Worm (Caenorhabditis elegans): ENCODE data around the gene otub-3.
"Not testable (repeated sequence)": the region's sequence is repeated elsewhere in the genome, so short reads cannot be mapped to it uniquely, and the experiment has no call there.

The otub-3 gene

DNA sequence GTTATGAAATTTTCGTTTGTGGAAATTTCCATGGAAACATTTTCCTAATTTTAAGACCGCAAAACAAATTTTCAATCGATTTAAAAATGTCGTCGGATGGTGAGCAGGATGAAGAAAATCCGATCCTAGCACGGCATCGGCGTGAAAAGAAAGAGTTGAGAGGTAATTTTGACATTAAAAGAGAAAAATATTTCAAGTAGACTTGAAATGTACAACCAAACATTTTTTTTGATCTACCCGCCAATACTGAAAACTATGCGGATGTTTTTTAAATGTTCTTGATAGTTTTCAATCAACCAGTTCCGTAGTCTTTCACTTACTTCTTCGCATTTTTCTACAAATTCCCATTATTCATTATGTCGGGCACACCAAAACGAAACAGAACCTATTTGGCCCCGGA lies at the start of gene otub-3:
otub-3 (plus strand) TSS at position 56 of the 400 bp plus-strand sequence.
- no peak for TF ChIP-seq ztf-29 (GFP tag; IDR thresholded peaks at IDR 0.05)
- no peak for TF ChIP-seq T22C8.4 (GFP tag; IDR thresholded peaks at IDR 0.05)
- TF ChIP-seq tab-1 (GFP tag; IDR thresholded peaks at IDR 0.05): no peak
- TF ChIP-seq klf-2 (GFP tag; conservative IDR thresholded peaks at IDR 0.05): no peak
- no peak for TF ChIP-seq flt-1 (GFP tag; IDR thresholded peaks at IDR 0.05)
- TF ChIP-seq ref-1 (GFP tag; conservative IDR thresholded peaks at IDR 0.05): no peak
- no peak for TF ChIP-seq cog-1 (tag; optimal IDR thresholded peaks at IDR 0.05)
- TF ChIP-seq ztf-23 (GFP tag; IDR thresholded peaks at IDR 0.05): no peak
- TF ChIP-seq med-1 (GFP tag; optimal IDR thresholded peaks at IDR 0.05; ENCODE audit: insufficient read depth): no peak

DNA sequence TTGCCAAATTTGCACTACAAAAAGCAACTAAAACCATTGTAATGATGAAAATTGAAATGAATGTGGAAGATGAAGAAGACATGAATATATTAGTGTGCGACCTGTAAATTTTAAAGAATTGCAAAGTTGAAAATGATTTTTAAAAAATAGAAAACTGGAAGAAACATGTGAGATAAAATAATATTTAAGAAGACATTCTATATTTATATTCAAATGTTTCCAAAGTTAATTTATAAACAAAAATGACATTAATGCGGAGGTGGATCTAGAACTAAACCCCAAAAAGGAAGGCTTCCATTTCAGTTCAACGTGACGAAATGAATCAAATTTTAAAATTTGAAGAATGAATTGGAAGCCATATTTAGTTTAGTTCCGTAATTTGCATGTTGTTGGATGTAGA lies 48.8 kb upstream of the otub-3 start, which contains the start of gene nlp-60:
nlp-60 (minus strand) TSS at position 101 of the 400 bp plus-strand sequence.
- TF ChIP-seq ztf-23 (GFP tag; IDR thresholded peaks at IDR 0.05): no peak
- no peak for TF ChIP-seq cog-1 (tag; optimal IDR thresholded peaks at IDR 0.05)

DNA sequence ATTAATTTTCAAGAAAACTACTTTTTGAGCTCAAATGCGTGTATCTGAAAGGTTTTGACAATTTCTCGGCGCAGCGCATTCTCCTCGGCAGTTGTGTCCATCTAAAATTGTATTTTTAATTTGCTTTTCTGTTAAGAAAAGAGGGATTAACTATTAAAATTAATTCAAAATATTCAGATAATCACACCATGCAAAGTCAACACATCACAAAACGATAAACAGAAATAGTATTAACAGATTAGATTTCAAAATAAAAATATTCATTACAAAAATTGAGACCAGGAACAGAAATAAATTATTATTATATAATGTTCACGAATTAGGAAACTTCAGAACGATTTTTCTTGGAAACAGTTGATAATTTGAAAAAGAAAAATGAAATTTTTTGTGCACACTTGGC lies 41.5 kb upstream of the otub-3 start, which contains the start of gene pole-2:
pole-2 (minus strand) TSS at position 101 of the 400 bp plus-strand sequence.
- TF ChIP-seq klf-2 (GFP tag; conservative IDR thresholded peaks at IDR 0.05) (no peak), T22C8.4 (GFP tag; IDR thresholded peaks at IDR 0.05) (no peak)

DNA sequence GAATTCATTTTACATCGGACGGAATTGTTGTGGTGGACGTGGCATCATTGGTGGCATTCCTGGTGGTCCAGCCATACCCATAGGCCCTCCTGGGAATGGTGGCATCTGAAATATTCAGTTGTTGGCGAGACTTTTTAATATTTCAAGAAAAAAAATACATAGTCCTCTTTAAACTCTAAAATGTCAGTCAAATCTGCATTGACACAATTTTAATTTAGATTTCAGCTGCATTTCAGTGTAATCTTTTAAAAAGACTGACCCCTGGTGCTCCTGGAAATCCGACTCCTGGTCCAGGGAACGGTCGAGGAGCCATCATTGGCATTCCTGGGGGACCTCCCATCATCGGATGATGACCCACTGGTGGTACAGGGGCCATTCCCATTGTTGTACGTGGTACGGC lies 41.0 kb upstream of the otub-3 start:
- TF ChIP-seq flt-1 (GFP tag; IDR thresholded peaks at IDR 0.05): no peak
- TF ChIP-seq klf-2 (GFP tag; conservative IDR thresholded peaks at IDR 0.05): no peak
- no peak for TF ChIP-seq cog-1 (tag; optimal IDR thresholded peaks at IDR 0.05)
- no peak for TF ChIP-seq ztf-29 (GFP tag; IDR thresholded peaks at IDR 0.05)
- no peak for TF ChIP-seq ref-1 (GFP tag; conservative IDR thresholded peaks at IDR 0.05)
- no peak for TF ChIP-seq tab-1 (GFP tag; IDR thresholded peaks at IDR 0.05)
- TF ChIP-seq med-1 (GFP tag; optimal IDR thresholded peaks at IDR 0.05; ENCODE audit: insufficient read depth): no peak
- no peak for TF ChIP-seq ztf-23 (GFP tag; IDR thresholded peaks at IDR 0.05)
- TF ChIP-seq T22C8.4 (GFP tag; IDR thresholded peaks at IDR 0.05): no peak

DNA sequence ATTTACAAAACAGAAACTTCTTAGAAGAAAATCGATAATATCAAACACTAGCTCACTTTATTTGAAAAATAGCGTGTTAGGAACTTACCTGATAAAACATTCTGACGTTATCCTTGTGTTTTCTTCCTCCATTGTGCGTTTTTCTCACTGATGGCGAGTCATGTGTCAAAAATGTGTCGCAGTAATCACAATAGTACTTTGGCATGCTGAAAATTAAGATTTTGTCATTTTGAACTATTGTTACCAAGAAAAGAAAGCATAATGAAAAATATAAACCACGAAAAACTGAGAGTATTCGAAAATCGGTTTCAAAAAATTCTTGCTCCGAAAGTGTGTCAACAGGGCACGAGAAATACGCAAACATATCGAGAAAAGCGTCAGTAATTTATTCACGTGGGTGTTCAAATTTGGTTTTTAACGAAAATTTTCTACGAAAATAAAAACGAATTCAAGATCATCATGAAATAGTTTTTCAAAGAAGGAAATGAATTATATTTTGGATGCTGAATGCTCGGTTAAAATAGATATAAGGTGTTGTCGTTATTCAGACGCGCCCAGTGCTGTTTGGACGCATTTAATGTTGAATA lies 40.3 kb upstream of the otub-3 start, which contains the start of gene snrp-3:
snrp-3 (minus strand) TSS at position 206 of the 587 bp plus-strand sequence.
- TF ChIP-seq ref-1 (GFP tag; conservative IDR thresholded peaks at IDR 0.05): no peak
- no peak for TF ChIP-seq flt-1 (GFP tag; IDR thresholded peaks at IDR 0.05)
- no peak for TF ChIP-seq ztf-29 (GFP tag; IDR thresholded peaks at IDR 0.05)
- peak; percentile 37 for TF ChIP-seq cog-1 (tag; optimal IDR thresholded peaks at IDR 0.05)
- peak; percentile 70; the same call in 1 of the 2 replicates for TF ChIP-seq T22C8.4 (GFP tag; IDR thresholded peaks at IDR 0.05)
- TF ChIP-seq tab-1 (GFP tag; IDR thresholded peaks at IDR 0.05): no peak
- no peak for TF ChIP-seq med-1 (GFP tag; optimal IDR thresholded peaks at IDR 0.05; ENCODE audit: insufficient read depth)
- TF ChIP-seq klf-2 (GFP tag; conservative IDR thresholded peaks at IDR 0.05): no peak
- no peak for TF ChIP-seq ztf-23 (GFP tag; IDR thresholded peaks at IDR 0.05)

DNA sequence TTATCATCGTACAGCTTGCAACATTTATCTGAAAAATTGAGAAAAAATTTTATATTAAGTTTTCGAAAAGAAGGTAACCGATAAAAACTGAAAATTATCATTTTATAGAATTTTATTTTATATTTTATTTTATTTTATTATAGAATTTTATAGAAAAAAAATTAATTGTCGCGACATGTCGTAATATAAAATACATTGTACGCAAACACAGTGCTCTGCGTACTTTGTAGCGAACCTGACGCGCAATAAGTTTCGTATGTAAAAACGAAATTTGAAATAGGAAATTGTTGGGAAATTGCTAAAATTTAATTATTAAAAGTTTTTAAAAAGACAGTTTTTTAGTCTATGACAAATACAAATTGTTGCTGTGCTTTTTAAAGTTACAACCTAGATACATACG lies 36.5 kb upstream of the otub-3 start, which contains the start of the genes hst-1 and ints-6:
hst-1 (minus strand) TSS at position 28 of the 400 bp plus-strand sequence.
ints-6 (plus strand) TSS at position 260 of the 400 bp plus-strand sequence.
- no peak for TF ChIP-seq flt-1 (GFP tag; IDR thresholded peaks at IDR 0.05)

DNA sequence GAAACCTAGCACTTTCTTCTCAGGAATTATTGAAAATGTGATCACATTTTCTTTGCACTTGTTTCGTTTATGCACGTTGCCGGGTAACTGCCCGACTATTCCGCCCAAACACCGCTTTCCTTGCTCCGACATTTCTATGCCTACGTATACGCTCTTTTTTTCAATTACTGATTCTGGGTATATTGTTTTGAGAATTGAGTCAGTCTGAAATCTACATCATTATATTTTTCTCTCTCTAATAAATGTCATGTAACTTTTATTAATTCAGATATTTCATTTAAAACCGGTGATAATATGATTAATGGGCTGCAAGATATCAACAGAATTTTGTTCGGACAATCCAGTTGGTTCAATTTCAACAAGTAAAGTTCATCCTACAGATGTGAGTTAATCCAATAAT lies 30.5 kb upstream of the otub-3 start, which contains the start of gene ttll-11:
ttll-11 (plus strand) TSS at position 301 of the 400 bp plus-strand sequence.
- TF ChIP-seq flt-1 (GFP tag; IDR thresholded peaks at IDR 0.05) (no peak), tab-1 (GFP tag; IDR thresholded peaks at IDR 0.05) (no peak), ztf-29 (GFP tag; IDR thresholded peaks at IDR 0.05) (no peak), med-1 (GFP tag; optimal IDR thresholded peaks at IDR 0.05; ENCODE audit: insufficient read depth) (no peak), cog-1 (tag; optimal IDR thresholded peaks at IDR 0.05) (no peak), ztf-23 (GFP tag; IDR thresholded peaks at IDR 0.05) (no peak), T22C8.4 (GFP tag; IDR thresholded peaks at IDR 0.05) (no peak), klf-2 (GFP tag; conservative IDR thresholded peaks at IDR 0.05) (no peak), ref-1 (GFP tag; conservative IDR thresholded peaks at IDR 0.05) (no peak)

DNA sequence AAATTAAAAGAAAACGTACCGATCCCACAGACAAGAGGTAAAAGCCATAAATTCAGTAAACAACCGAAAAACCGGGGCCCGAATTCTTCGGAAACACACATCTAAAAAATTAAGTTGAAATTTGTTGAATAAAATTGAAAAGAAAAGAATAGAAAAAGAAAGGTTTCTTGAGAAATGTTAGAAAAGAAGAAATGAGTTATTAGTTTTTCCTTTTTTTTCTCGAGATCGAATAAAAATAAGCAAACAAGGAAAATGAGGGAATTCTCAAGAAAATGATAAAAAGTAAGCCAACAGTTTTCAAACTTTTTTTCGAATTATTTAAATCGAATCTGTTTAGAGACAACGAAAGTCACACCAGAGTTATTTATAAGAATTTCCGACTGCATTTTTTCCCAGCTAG lies 22.5 kb upstream of the otub-3 start, which contains the start of gene H23L24.4:
H23L24.4 (minus strand) TSS at position 101 of the 400 bp plus-strand sequence.
- no peak for TF ChIP-seq tab-1 (GFP tag; IDR thresholded peaks at IDR 0.05)
- no peak for TF ChIP-seq med-1 (GFP tag; optimal IDR thresholded peaks at IDR 0.05; ENCODE audit: insufficient read depth)
- TF ChIP-seq ztf-23 (GFP tag; IDR thresholded peaks at IDR 0.05): no peak
- TF ChIP-seq cog-1 (tag; optimal IDR thresholded peaks at IDR 0.05): no peak
- TF ChIP-seq ztf-29 (GFP tag; IDR thresholded peaks at IDR 0.05): no peak
- no peak for TF ChIP-seq T22C8.4 (GFP tag; IDR thresholded peaks at IDR 0.05)
- no peak for TF ChIP-seq flt-1 (GFP tag; IDR thresholded peaks at IDR 0.05)
- no peak for TF ChIP-seq ref-1 (GFP tag; conservative IDR thresholded peaks at IDR 0.05)
- TF ChIP-seq klf-2 (GFP tag; conservative IDR thresholded peaks at IDR 0.05): no peak

DNA sequence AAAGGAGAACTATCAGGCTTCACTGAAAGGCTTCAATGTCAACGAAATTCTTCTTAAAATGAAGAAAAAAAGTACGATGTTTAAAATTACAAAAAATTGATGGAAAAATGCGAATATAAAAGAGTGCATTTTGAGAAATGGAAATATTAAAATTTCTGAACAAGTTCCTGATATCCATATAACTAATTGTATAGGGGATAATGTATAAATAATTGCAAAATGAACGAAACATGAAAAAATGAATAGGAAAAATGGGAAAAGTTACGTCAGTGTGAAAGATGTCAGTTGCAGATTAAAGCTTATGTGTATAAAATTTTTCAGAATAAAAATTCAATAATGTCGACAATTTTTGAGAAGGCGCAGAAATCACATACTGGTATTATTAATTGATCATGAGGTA lies 19.9 kb upstream of the otub-3 start:
- TF ChIP-seq ref-1 (GFP tag; conservative IDR thresholded peaks at IDR 0.05) (no peak), tab-1 (GFP tag; IDR thresholded peaks at IDR 0.05) (no peak), ztf-23 (GFP tag; IDR thresholded peaks at IDR 0.05) (no peak), cog-1 (tag; optimal IDR thresholded peaks at IDR 0.05) (no peak), T22C8.4 (GFP tag; IDR thresholded peaks at IDR 0.05) (no peak), ztf-29 (GFP tag; IDR thresholded peaks at IDR 0.05) (no peak), med-1 (GFP tag; optimal IDR thresholded peaks at IDR 0.05; ENCODE audit: insufficient read depth) (no peak), klf-2 (GFP tag; conservative IDR thresholded peaks at IDR 0.05) (no peak), flt-1 (GFP tag; IDR thresholded peaks at IDR 0.05) (no peak)

DNA sequence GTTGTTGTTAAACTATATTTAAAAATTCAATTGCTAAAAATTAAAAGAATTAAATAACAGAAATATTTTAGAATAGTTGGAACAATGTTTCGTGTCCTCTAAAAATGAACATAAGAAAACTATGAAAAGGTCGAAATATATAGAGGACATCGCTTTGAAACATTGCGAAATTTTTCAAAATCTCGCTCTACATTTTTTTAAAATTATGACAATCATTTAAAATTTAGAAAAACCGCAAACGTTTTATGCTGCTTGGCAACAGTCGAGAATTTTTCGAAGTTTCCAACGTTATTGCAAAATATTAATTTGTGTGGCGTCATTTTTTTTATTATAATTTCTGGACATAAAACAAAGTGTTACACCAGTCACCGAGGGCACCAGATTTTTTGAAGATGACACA lies 12.9 kb upstream of the otub-3 start, which contains the start of the genes parg-2 and ipla-5:
parg-2 (minus strand) TSS at position 101 of the 400 bp plus-strand sequence.
ipla-5 (plus strand) TSS at position 216 of the 400 bp plus-strand sequence.
- not testable (repeated sequence) for TF ChIP-seq klf-2 (GFP tag; conservative IDR thresholded peaks at IDR 0.05); T22C8.4 (GFP tag; IDR thresholded peaks at IDR 0.05); ztf-29 (GFP tag; IDR thresholded peaks at IDR 0.05)
